Fruit fly (Drosophila melanogaster): Measurements from ENCODE around the gene CG3699.

- TF ChIP-seq h (optimal IDR thresholded peaks at IDR 0.05), result no peak
- TF ChIP-seq Sin3A (optimal IDR thresholded peaks at IDR 0.05), result no peak
- TF ChIP-seq psq (optimal IDR thresholded peaks at IDR 0.05), result no peak
- TF ChIP-seq ttk (optimal IDR thresholded peaks at IDR 0.05), result no peak
These were observed 20.0 kb downstream of the CG3699 start, which contains the start of gene Lztr1 for dm6 chrX:927209-927862.

Measured in Kc167 (cell line).